Fruit fly (Drosophila melanogaster) whole organism, wandering third instar larva: Measurements from ENCODE around the gene Spt7.

Experiments used
- h ChIP-seq: fragments of 200-800 bp; sonication (Bioruptor generic); optimal IDR thresholded peaks from 3 replicates; lab custom pipeline; 2016; ENCODE audit warnings: missing biosample characterization, mild to moderate bottlenecking, missing genetic modification characterization
- psq ChIP-seq: fragments of 200-800 bp; sonication (Bioruptor generic); optimal IDR thresholded peaks from 3 replicates; lab custom pipeline; 2017; ENCODE audit warnings: missing biosample characterization, mild to moderate bottlenecking, missing genetic modification characterization, moderate library complexity

- TF ChIP-seq h: no peak
- peak; percentile 6 for TF ChIP-seq psq
Observed at dm6 chrX:17804048-17804447, 46.2 kb upstream of the Spt7 start.
